Worm (Caenorhabditis elegans) whole organism, early embryonic: ENCODE measurements around the gene ints-6.

Experiments
- B0310.2 ChIP-seq: sonication (generic microtip); optimal IDR thresholded peaks from 2 replicates; lab custom pipeline; 2016; ENCODE audit warnings: mild to moderate bottlenecking, missing genetic modification characterization, missing compliant biosample characterization
- F13C5.2 ChIP-seq: sonication (generic microtip); optimal IDR thresholded peaks from 2 replicates; lab custom pipeline; 2017; ENCODE audit warnings: mild to moderate bottlenecking, missing genetic modification characterization, inconsistent platforms, missing compliant biosample characterization
- aly-1 ChIP-seq: sonication (generic microtip); optimal IDR thresholded peaks from 2 replicates; lab custom pipeline; 2016; ENCODE audit warnings: missing genetic modification characterization, missing compliant biosample characterization
- ama-1 ChIP-seq: fragments of 150-350 bp; optimal IDR thresholded peaks from 2 replicates; lab custom pipeline; 2014
- ceh-13 ChIP-seq: fragments of 200-800 bp; sonication (Bioruptor generic); optimal IDR thresholded peaks from 2 replicates; lab custom pipeline; 2018; ENCODE audit warnings: mild to moderate bottlenecking, missing genetic modification characterization, missing compliant biosample characterization
- ceh-36 ChIP-seq: sonication (generic microtip); optimal IDR thresholded peaks from 2 replicates; lab custom pipeline; 2016; ENCODE audit warnings: missing genetic modification characterization, inconsistent platforms, missing compliant biosample characterization
- ets-7 ChIP-seq: sonication (generic microtip); optimal IDR thresholded peaks from 2 replicates; lab custom pipeline; 2016; ENCODE audit warnings: missing genotype, missing genetic modification characterization, missing compliant biosample characterization
- flt-1 ChIP-seq: fragments of 200-800 bp; sonication (Bioruptor generic); IDR thresholded peaks from 2 replicates; pipeline ENCODE4 v1.3.6; 2022; ENCODE audit warnings: missing genetic modification characterization, missing compliant biosample characterization
- hmbx-1 ChIP-seq: sonication (generic microtip); optimal IDR thresholded peaks from 2 replicates; lab custom pipeline; 2016; ENCODE audit warnings: mild to moderate bottlenecking, missing genetic modification characterization, missing compliant biosample characterization
- hmg-4 ChIP-seq: fragments of 200-800 bp; sonication (Bioruptor generic); optimal IDR thresholded peaks from 2 replicates; lab custom pipeline; 2018; ENCODE audit warnings: mild to moderate bottlenecking, missing genetic modification characterization, missing compliant biosample characterization
- hnd-1 ChIP-seq: sonication (generic microtip); optimal IDR thresholded peaks from 2 replicates; lab custom pipeline; 2016; ENCODE audit warnings: missing genetic modification characterization, missing compliant biosample characterization
- pes-1 ChIP-seq: fragments of 200-800 bp; sonication (Bioruptor generic); IDR thresholded peaks from 2 replicates; pipeline ENCODE4 v1.3.6; 2022; ENCODE audit warnings: missing genetic modification reagents, missing genetic modification characterization, missing compliant biosample characterization
- scrt-1 ChIP-seq: fragments of 200-800 bp; sonication (Bioruptor generic); IDR thresholded peaks from 2 replicates; pipeline ENCODE4 v1.3.6; 2022; ENCODE audit warnings: missing genetic modification characterization, missing compliant biosample characterization
- tbx-11 ChIP-seq: fragments of 200-800 bp; sonication (Bioruptor generic); IDR thresholded peaks from 2 replicates; pipeline ENCODE4 v1.3.6; 2022; ENCODE audit warnings: missing genetic modification characterization, missing compliant biosample characterization

ce11 chrIV:8724907-8725306 is 33.4 kb downstream of the ints-6 start:
- TF ChIP-seq ama-1 (lab: Kevin White, UChicago) (no peak), F13C5.2 (tag; lab: Kevin White, UChicago) (no peak), pes-1 (no peak), hnd-1 (tag; lab: Kevin White, UChicago) (no peak), flt-1 (GFP tag; lab: Robert Waterston, UW) (no peak), scrt-1 (GFP tag; lab: Robert Waterston, UW) (no peak), tbx-11 (no peak), ets-7 (tag; lab: Kevin White, UChicago) (no peak), aly-1 (tag; lab: Kevin White, UChicago) (no peak), ceh-36 (tag; lab: Kevin White, UChicago) (no peak), ceh-13 (no peak), hmbx-1 (tag; lab: Kevin White, UChicago) (no peak), hmg-4 (GFP tag; lab: Kevin White, UChicago) (no peak), B0310.2 (tag; lab: Kevin White, UChicago) (no peak)
